Fruit fly (Drosophila melanogaster) whole organism, embryonic: ENCODE data around the gene Tsp33B.

Source experiments
- Antp ChIP-seq: fragments of 200-800 bp; sonication (Bioruptor generic); optimal IDR thresholded peaks from 3 replicates; lab custom pipeline; 2016; ENCODE audit warnings: missing biosample characterization, missing genetic modification characterization
- Awh ChIP-seq: fragments of 200-800 bp; sonication (Bioruptor generic); IDR thresholded peaks from 2 replicates; pipeline ENCODE4, ENCODE4 v1.3.6; 2022; ENCODE audit warnings: missing biosample characterization, missing genetic modification characterization
- Bdp1 ChIP-seq: fragments of 200-800 bp; sonication (Bioruptor generic); optimal IDR thresholded peaks from 3 replicates; lab custom pipeline; 2016; ENCODE audit warnings: missing biosample characterization, missing genetic modification characterization
- CG11398 ChIP-seq: fragments of 200-800 bp; sonication (Bioruptor generic); optimal IDR thresholded peaks from 2 replicates; lab custom pipeline; 2016; ENCODE audit warnings: missing biosample characterization, missing genetic modification characterization
- CG11504 ChIP-seq: fragments of 200-800 bp; sonication (Bioruptor generic); optimal IDR thresholded peaks from 3 replicates; lab custom pipeline; 2019; ENCODE audit warnings: missing biosample characterization, mild to moderate bottlenecking, missing genetic modification characterization, moderate library complexity
- CG12236 ChIP-seq: fragments of 200-800 bp; sonication (Bioruptor generic); optimal IDR thresholded peaks from 2 replicates; lab custom pipeline; 2016; ENCODE audit warnings: missing biosample characterization, missing genetic modification characterization
- CG13775 ChIP-seq: fragments of 200-800 bp; sonication (Bioruptor generic); optimal IDR thresholded peaks from 3 replicates; lab custom pipeline; 2017; ENCODE audit warnings: missing biosample characterization, mild to moderate bottlenecking, missing genetic modification characterization
- CG15269 ChIP-seq: fragments of 200-800 bp; sonication (Bioruptor generic); optimal IDR thresholded peaks from 2 replicates; lab custom pipeline; 2018; ENCODE audit warnings: missing biosample characterization, mild to moderate bottlenecking, missing genetic modification characterization, moderate library complexity
- CG15696 ChIP-seq: fragments of 200-800 bp; sonication (Bioruptor generic); optimal IDR thresholded peaks from 2 replicates; lab custom pipeline; 2019; ENCODE audit warnings: missing biosample characterization, mild to moderate bottlenecking, missing genetic modification characterization, moderate library complexity
- CG16779 ChIP-seq: fragments of 200-800 bp; sonication (Bioruptor generic); IDR thresholded peaks from 2 replicates; pipeline ENCODE4 v1.3.6; 2022; ENCODE audit warnings: missing biosample characterization, missing genetic modification characterization
- CG30020 ChIP-seq: fragments of 200-800 bp; optimal IDR thresholded peaks from 2 replicates; lab custom pipeline; 2019; ENCODE audit warnings: missing biosample characterization, mild to moderate bottlenecking, missing genetic modification characterization, moderate library complexity
- CG3065 ChIP-seq: fragments of 200-800 bp; sonication (Bioruptor generic); optimal IDR thresholded peaks from 2 replicates; lab custom pipeline; 2016; ENCODE audit warnings: missing biosample characterization, missing genetic modification characterization
- CG32772 ChIP-seq: fragments of 200-800 bp; sonication (Bioruptor generic); IDR thresholded peaks from 2 replicates; pipeline ENCODE4 v1.3.6; 2022; ENCODE audit warnings: missing biosample characterization, missing genetic modification characterization
- CG3995 ChIP-seq: fragments of 200-800 bp; sonication (Bioruptor generic); optimal IDR thresholded peaks from 3 replicates; lab custom pipeline; 2016; ENCODE audit warnings: missing biosample characterization, missing genetic modification characterization
- CG4404 ChIP-seq: fragments of 200-800 bp; sonication (Bioruptor generic); IDR thresholded peaks from 2 replicates; pipeline ENCODE4 v1.3.6; 2022; ENCODE audit warnings: missing biosample characterization, missing genetic modification characterization
- CG5953 ChIP-seq: fragments of 200-800 bp; sonication (Bioruptor generic); IDR thresholded peaks from 2 replicates; pipeline ENCODE4 v1.3.6; 2022; ENCODE audit warnings: missing biosample characterization, missing genetic modification characterization
- CG7372 ChIP-seq: fragments of 200-800 bp; sonication (Bioruptor generic); IDR thresholded peaks from 2 replicates; pipeline ENCODE4 v1.3.6; 2022; ENCODE audit warnings: missing biosample characterization, missing genetic modification characterization
- CG8924 ChIP-seq: fragments of 200-800 bp; optimal IDR thresholded peaks from 3 replicates; lab custom pipeline; 2019; ENCODE audit warnings: missing biosample characterization, mild to moderate bottlenecking, missing genetic modification characterization, moderate library complexity
- CG9609 ChIP-seq: fragments of 200-800 bp; sonication (Bioruptor generic); optimal IDR thresholded peaks from 3 replicates; lab custom pipeline; 2016; ENCODE audit warnings: missing biosample characterization, missing genetic modification characterization
- Dll ChIP-seq: fragments of 200-800 bp; sonication (Bioruptor generic); IDR thresholded peaks from 4 replicates; pipeline ENCODE4 v1.3.6; 2022; ENCODE audit warnings: missing biosample characterization, missing genetic modification characterization; ENCODE audit not compliant: partially characterized antibody
- Gsc ChIP-seq: fragments of 200-800 bp; sonication (Bioruptor generic); IDR thresholded peaks from 2 replicates; pipeline ENCODE4 v1.3.6; 2022; ENCODE audit warnings: missing biosample characterization, missing genetic modification characterization
- Gug ChIP-seq: fragments of 200-800 bp; sonication (Bioruptor generic); IDR thresholded peaks from 4 replicates; pipeline ENCODE4 v1.3.6; 2022; ENCODE audit warnings: missing biosample characterization, missing genetic modification characterization
- HLHmδ ChIP-seq: fragments of 200-800 bp; sonication (Bioruptor generic); optimal IDR thresholded peaks from 2 replicates; lab custom pipeline; 2018; ENCODE audit warnings: missing biosample characterization, mild to moderate bottlenecking, missing genetic modification characterization, moderate library complexity
- HmgZ ChIP-seq: fragments of 200-800 bp; sonication (Bioruptor generic); optimal IDR thresholded peaks from 2 replicates; lab custom pipeline; 2018; ENCODE audit warnings: missing biosample characterization, mild to moderate bottlenecking, missing genetic modification characterization
- Hr78 ChIP-seq, 2 experiments: fragments of 200-800 bp in 1 of 2; fragments of >200 bp in 1 of 2; sonication (Bioruptor generic) in 1 of 2; optimal IDR thresholded peaks; 2 replicates each; lab custom pipeline; 2017 to 2019; ENCODE audit warnings: missing biosample characterization in 2 of 2, missing genetic modification characterization in 2 of 2, mild to moderate bottlenecking in 1 of 2, moderate library complexity in 1 of 2
- Hsf ChIP-seq: fragments of 200-800 bp; sonication (Bioruptor generic); optimal IDR thresholded peaks from 3 replicates; lab custom pipeline; 2016; ENCODE audit warnings: missing biosample characterization, missing genetic modification characterization
- Jarid2 ChIP-seq: fragments of 200-800 bp; sonication (Bioruptor generic); optimal IDR thresholded peaks from 3 replicates; lab custom pipeline; 2017; ENCODE audit warnings: mild to moderate bottlenecking, missing biosample characterization, missing genetic modification reagents, missing genetic modification characterization
- MBD-R2 ChIP-seq: fragments of 200-800 bp; sonication (Bioruptor generic); IDR thresholded peaks from 2 replicates; pipeline ENCODE4 v1.3.6; 2022; ENCODE audit warnings: missing biosample characterization, missing genetic modification characterization
- Nf-YC ChIP-seq: fragments of 200-800 bp; optimal IDR thresholded peaks from 3 replicates; lab custom pipeline; 2019; ENCODE audit warnings: missing biosample characterization, mild to moderate bottlenecking, missing genetic modification characterization, moderate library complexity
- NfI ChIP-seq: fragments of 200-800 bp; sonication (Bioruptor generic); optimal IDR thresholded peaks from 3 replicates; lab custom pipeline; 2018; ENCODE audit warnings: missing biosample characterization, mild to moderate bottlenecking, missing genetic modification characterization, moderate library complexity
- Taf1 ChIP-seq: fragments of 200-800 bp; sonication (Bioruptor generic); IDR thresholded peaks from 2 replicates; pipeline ENCODE4 v1.3.6; 2022; ENCODE audit warnings: missing biosample characterization, missing genetic modification characterization
- ac ChIP-seq: fragments of 200-800 bp; sonication (Bioruptor generic); optimal IDR thresholded peaks from 3 replicates; lab custom pipeline; 2017; ENCODE audit warnings: missing biosample characterization, mild to moderate bottlenecking, missing genetic modification characterization
- bab2 ChIP-seq: fragments of 200-800 bp; sonication (Bioruptor generic); optimal IDR thresholded peaks from 2 replicates; lab custom pipeline; 2016; ENCODE audit warnings: missing biosample characterization, missing genetic modification characterization
- crol ChIP-seq: fragments of 200-800 bp; sonication (Bioruptor generic); IDR thresholded peaks from 2 replicates; pipeline ENCODE4 v1.3.6; 2022; ENCODE audit warnings: missing biosample characterization, missing genetic modification characterization
- emc ChIP-seq: fragments of 200-800 bp; sonication (Bioruptor generic); optimal IDR thresholded peaks from 2 replicates; lab custom pipeline; 2016; ENCODE audit warnings: missing biosample characterization, missing genetic modification characterization
- ftz-f1 ChIP-seq: fragments of 200-800 bp; sonication (Bioruptor generic); optimal IDR thresholded peaks from 2 replicates; lab custom pipeline; 2016; ENCODE audit warnings: missing biosample characterization, missing genetic modification characterization
- hb ChIP-seq: fragments of 200-800 bp; sonication (Bioruptor generic); IDR thresholded peaks from 3 replicates; pipeline ENCODE4 v1.3.6; 2022; ENCODE audit warnings: missing biosample characterization, missing genetic modification characterization; ENCODE audit not compliant: partially characterized antibody
- lola ChIP-seq, 3 experiments: fragments of >200 bp in 2 of 3; fragments of 200-800 bp in 1 of 3; sonication (Bioruptor generic) in 1 of 3; optimal IDR thresholded peaks; 2 replicates each; lab custom pipeline; 2017 to 2019; ENCODE audit warnings: missing biosample characterization in 3 of 3, missing genetic modification characterization in 3 of 3, mild to moderate bottlenecking in 1 of 3, moderate library complexity in 1 of 3
- mld ChIP-seq: fragments of 200-800 bp; sonication (Bioruptor generic); IDR thresholded peaks from 3 replicates; pipeline ENCODE4 v1.3.6; 2022; ENCODE audit warnings: missing biosample characterization, missing genetic modification characterization; ENCODE audit not compliant: partially characterized antibody
- org-1 ChIP-seq: fragments of 200-800 bp; sonication (Bioruptor generic); optimal IDR thresholded peaks from 2 replicates; lab custom pipeline; 2017; ENCODE audit warnings: missing biosample characterization, missing genetic modification characterization
- p53 ChIP-seq: fragments of 200-800 bp; sonication (Bioruptor generic); optimal IDR thresholded peaks from 2 replicates; lab custom pipeline; 2016; ENCODE audit warnings: missing biosample characterization, missing genetic modification characterization
- pb ChIP-seq: fragments of 200-800 bp; sonication (Bioruptor generic); optimal IDR thresholded peaks from 3 replicates; lab custom pipeline; 2016; ENCODE audit warnings: missing biosample characterization, missing genetic modification characterization
- phol ChIP-seq: fragments of 200-800 bp; sonication (Bioruptor generic); optimal IDR thresholded peaks from 3 replicates; lab custom pipeline; 2018; ENCODE audit warnings: missing biosample characterization, mild to moderate bottlenecking, missing genetic modification characterization, moderate library complexity
- pum ChIP-seq: fragments of 200-800 bp; sonication (Bioruptor generic); optimal IDR thresholded peaks from 2 replicates; lab custom pipeline; 2016; ENCODE audit warnings: missing biosample characterization, missing genetic modification characterization
- sens-2 ChIP-seq: fragments of 200-800 bp; sonication (Bioruptor generic); IDR thresholded peaks from 2 replicates; pipeline ENCODE4 v1.3.6; 2022; ENCODE audit warnings: missing biosample characterization, missing genetic modification characterization
- sr ChIP-seq: fragments of 200-800 bp; sonication (Bioruptor generic); IDR thresholded peaks from 3 replicates; pipeline ENCODE4 v1.3.6; 2022; ENCODE audit warnings: missing biosample characterization, missing genetic modification characterization
- toy ChIP-seq: fragments of 200-800 bp; sonication (Bioruptor generic); IDR thresholded peaks from 2 replicates; pipeline ENCODE4 v1.3.6; 2022; ENCODE audit warnings: missing biosample characterization, missing genetic modification characterization
- trh ChIP-seq: fragments of 200-800 bp; sonication (Bioruptor generic); optimal IDR thresholded peaks from 2 replicates; lab custom pipeline; 2016; ENCODE audit warnings: missing biosample characterization, missing genetic modification characterization
- zf30C ChIP-seq: fragments of 200-800 bp; sonication (Bioruptor generic); optimal IDR thresholded peaks from 3 replicates; lab custom pipeline; 2018; ENCODE audit warnings: missing biosample characterization, mild to moderate bottlenecking, missing genetic modification characterization

The Tsp33B gene

dm6 chr2L:11808702-11809583 lies 16.8 kb upstream of the Tsp33B start, which contains the start of gene crol (continued):
- no peak for TF ChIP-seq CG9609 (GFP tag; lab: Kevin White, UChicago)
- TF ChIP-seq Taf1 (GFP tag; lab: Robert Waterston, UW): 0 out of 2 replicates have a peak, but pooled peaks have one; percentile 9
- TF ChIP-seq ftz-f1 (GFP tag; lab: Kevin White, UChicago): no peak
- TF ChIP-seq Awh (GFP tag; lab: Robert Waterston, UW): no peak
- no peak for TF ChIP-seq p53 (GFP tag; lab: Kevin White, UChicago)
- peak; percentile 63; the same call in 2 of the 3 replicates for TF ChIP-seq mld (GFP tag; lab: Robert Waterston, UW)
- peak; percentile 15 for TF ChIP-seq Nf-YC
- peak; percentile 52 for TF ChIP-seq CG30020 (tag; lab: Kevin White, UChicago)
- TF ChIP-seq CG15269 (tag; lab: Kevin White, UChicago): peak; percentile 1
- peak; percentile 43 for TF ChIP-seq phol (tag; lab: Kevin White, UChicago)
- TF ChIP-seq HmgZ: peak; percentile 48
- TF ChIP-seq CG11504 (tag; lab: Kevin White, UChicago): peak; percentile 37
- no peak for TF ChIP-seq CG11398
- TF ChIP-seq CG5953: no peak
- TF ChIP-seq CG3995 (GFP tag; lab: Kevin White, UChicago): no peak
- TF ChIP-seq CG13775: peak; percentile 15
- TF ChIP-seq Gug (GFP tag; lab: Robert Waterston, UW): peak; percentile 13; the same call in 1 of the 4 replicates
- no peak for TF ChIP-seq CG12236 (GFP tag; lab: Kevin White, UChicago)
- no peak for TF ChIP-seq Hr78 (GFP tag; optimal IDR thresholded peaks at IDR 0.05; lab: Kevin White, UChicago)
- peak; percentile 42 for TF ChIP-seq CG8924 (tag; lab: Kevin White, UChicago)
- TF ChIP-seq sens-2: no peak
- TF ChIP-seq trh: no peak
- no peak for TF ChIP-seq toy (GFP tag; lab: Robert Waterston, UW)
- TF ChIP-seq emc: no peak
- TF ChIP-seq Dll (GFP tag; lab: Robert Waterston, UW): peak; percentile 86
- TF ChIP-seq zf30C: no peak
- TF ChIP-seq org-1 (GFP tag; lab: Kevin White, UChicago): no peak
- TF ChIP-seq Hsf (GFP tag; lab: Kevin White, UChicago): no peak
- no peak for TF ChIP-seq Gsc (GFP tag; lab: Robert Waterston, UW)
- TF ChIP-seq CG15696: peak; percentile 17
- no peak for TF ChIP-seq bab2 (GFP tag; lab: Kevin White, UChicago)
- no peak for TF ChIP-seq pum (GFP tag; lab: Kevin White, UChicago)
- no peak for TF ChIP-seq HLHmδ (GFP tag; lab: Kevin White, UChicago)
- TF ChIP-seq CG7372: no peak
- TF ChIP-seq Jarid2: no peak
- no peak for TF ChIP-seq Antp
- TF ChIP-seq hb (GFP tag; lab: Robert Waterston, UW): peak; percentile 67; the same call in 2 of the 3 replicates
- TF ChIP-seq pb (GFP tag; lab: Kevin White, UChicago): no peak
- no peak for TF ChIP-seq Bdp1
- TF ChIP-seq lola (GFP tag; optimal IDR thresholded peaks at IDR 0.05; lab: Kevin White, UChicago): peak in 1 of 3 experiments; percentile 13
- TF ChIP-seq NfI (GFP tag; lab: Kevin White, UChicago): no peak
- no peak for TF ChIP-seq CG16779 (GFP tag; lab: Robert Waterston, UW)
- TF ChIP-seq CG4404 (GFP tag; lab: Robert Waterston, UW): no peak
- no peak for TF ChIP-seq ac (GFP tag; lab: Kevin White, UChicago)
- peak; percentile 100 for TF ChIP-seq crol
- TF ChIP-seq CG32772: no peak
- TF ChIP-seq CG3065 (GFP tag; lab: Kevin White, UChicago): no peak
- no peak for TF ChIP-seq sr (GFP tag; lab: Robert Waterston, UW)
- TF ChIP-seq MBD-R2 (GFP tag; lab: Robert Waterston, UW): peak; percentile 42; the same call in 1 of the 2 replicates
